Worm (Caenorhabditis elegans): Measurements from ENCODE around the gene Y59H11AR.3.

Gene Y59H11AR.3

DNA sequence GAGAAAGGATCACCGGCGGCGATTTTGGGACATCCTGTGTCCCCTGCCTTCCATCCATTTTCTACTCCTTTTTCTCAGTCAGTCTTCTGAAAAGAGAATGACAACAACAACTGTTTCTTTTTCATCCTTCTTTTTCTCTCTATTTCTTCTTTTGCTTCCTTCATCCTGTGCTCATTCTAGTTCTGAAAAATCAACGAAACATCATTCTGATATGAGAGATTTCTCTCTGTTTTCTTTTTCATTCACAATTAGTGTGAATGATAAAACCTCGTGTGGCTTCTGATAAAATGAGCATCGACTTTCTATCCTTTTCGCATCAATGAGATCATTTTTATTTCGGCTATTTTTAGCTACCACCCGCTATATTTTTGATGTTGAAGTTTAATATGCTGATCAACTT is 10.0 kb upstream of the Y59H11AR.3 start:
- TF ChIP-seq ceh-43 (GFP tag; optimal IDR thresholded peaks at IDR 0.05) (no peak), unc-62 (GFP tag; optimal IDR thresholded peaks at IDR 0.05) (peak; percentile 7), unc-39 (tag; optimal IDR thresholded peaks at IDR 0.05) (no peak), unc-120 (tag; optimal IDR thresholded peaks at IDR 0.05; ENCODE audit: poor library complexity, severe bottlenecking) (peak; percentile 65), hlh-1 (tag; optimal IDR thresholded peaks at IDR 0.05) (peak; percentile 42)

- TF ChIP-seq sem-2 (GFP tag; optimal IDR thresholded peaks at IDR 0.05), result no peak
- TF ChIP-seq elt-3 (tag; optimal IDR thresholded peaks at IDR 0.05), result no peak
- no peak for TF ChIP-seq blmp-1 (tag; optimal IDR thresholded peaks at IDR 0.05)
These were observed 7.7 kb upstream of the Y59H11AR.3 start, which contains the start of gene Y59H11AR.10 for ce11 chrIV:8602877-8603276. Y59H11AR.10 (plus strand) TSS chrIV:8603177.

- TF ChIP-seq unc-39 (tag; optimal IDR thresholded peaks at IDR 0.05), result no peak
These were observed 5.6 kb upstream of the Y59H11AR.3 start, which contains the start of gene Y59H11AR.4 for ce11 chrIV:8600712-8601330. Y59H11AR.4 (minus strand) TSS chrIV:8600762.

ce11 chrIV:8597504-8597903 is 2.3 kb upstream of the Y59H11AR.3 start:
- peak; percentile 49 for TF ChIP-seq unc-120 (tag; optimal IDR thresholded peaks at IDR 0.05; ENCODE audit: poor library complexity, severe bottlenecking)
- TF ChIP-seq nhr-12 (tag; optimal IDR thresholded peaks at IDR 0.05), result no peak
- no peak for TF ChIP-seq ceh-83 (GFP tag; optimal IDR thresholded peaks at IDR 0.05)
- TF ChIP-seq nhr-237 (tag; optimal IDR thresholded peaks at IDR 0.05), result peak; percentile 3
- TF ChIP-seq ces-1 (GFP tag; optimal IDR thresholded peaks at IDR 0.05), result peak; percentile 59
- peak; percentile 3 for TF ChIP-seq nhr-2 (tag; optimal IDR thresholded peaks at IDR 0.05)

DNA sequence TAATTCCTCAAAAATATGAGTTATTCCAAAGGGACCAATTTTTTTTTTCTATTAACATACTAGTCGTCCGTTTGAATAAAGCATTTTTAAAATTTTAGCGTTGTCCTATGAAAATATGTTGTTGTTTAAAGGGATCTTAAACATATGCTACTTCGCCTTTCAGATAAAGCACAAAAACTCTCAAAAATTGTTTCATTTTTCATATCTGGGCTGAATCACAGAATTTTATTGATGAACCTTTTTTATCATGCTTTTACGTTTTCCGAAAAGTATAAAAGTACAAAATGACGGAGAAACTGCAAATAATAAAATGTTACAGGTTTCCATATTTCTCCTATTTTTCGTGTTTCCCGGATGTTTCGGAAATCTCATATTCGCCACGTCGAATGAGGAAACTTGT is 550 bp upstream of the Y59H11AR.3 start, which contains the start of gene clec-181:
Gene clec-181 (plus strand): TSS at position 301 of the 400 bp plus-strand sequence.
- no peak for TF ChIP-seq elt-1 (tag; optimal IDR thresholded peaks at IDR 0.05; ENCODE audit: borderline replicate concordance, insufficient read depth)
- TF ChIP-seq unc-62 (GFP tag; optimal IDR thresholded peaks at IDR 0.05), result no peak
- no peak for TF ChIP-seq drap-1 (GFP tag; optimal IDR thresholded peaks at IDR 0.05)
- TF ChIP-seq sem-2 (GFP tag; optimal IDR thresholded peaks at IDR 0.05), result no peak
- no peak for TF ChIP-seq zip-8 (tag; optimal IDR thresholded peaks at IDR 0.05)
- no peak for TF ChIP-seq hlh-1 (tag; optimal IDR thresholded peaks at IDR 0.05)
- no peak for TF ChIP-seq mab-5 (tag; optimal IDR thresholded peaks at IDR 0.05)
- no peak for TF ChIP-seq cnd-1 (tag; optimal IDR thresholded peaks at IDR 0.05)
- no peak for TF ChIP-seq nhr-28 (tag; optimal IDR thresholded peaks at IDR 0.05)
- TF ChIP-seq snpc-4 (tag; optimal IDR thresholded peaks at IDR 0.05), result no peak
- no peak for TF ChIP-seq tbx-8 (GFP tag; optimal IDR thresholded peaks at IDR 0.05)
- no peak for TF ChIP-seq ceh-83 (GFP tag; optimal IDR thresholded peaks at IDR 0.05)

DNA sequence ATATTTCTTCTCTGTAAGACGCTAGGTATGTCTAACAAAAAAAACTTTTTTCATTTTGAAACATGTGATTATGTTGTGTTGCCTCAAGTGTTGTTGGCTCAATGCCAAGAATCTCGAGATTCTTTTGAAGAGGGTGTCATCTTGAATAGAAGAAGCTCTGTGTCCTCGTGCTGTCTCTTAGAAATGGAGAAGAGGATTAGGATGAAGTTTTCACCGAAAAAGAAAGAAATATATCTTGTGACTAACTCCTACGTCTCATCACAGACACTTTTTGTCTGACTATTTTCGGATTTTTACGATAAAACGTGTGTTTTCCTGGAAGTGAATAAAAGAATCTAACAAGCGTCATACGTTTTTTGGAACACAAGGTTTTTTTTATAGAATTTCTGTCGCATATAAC is 7.6 kb downstream of the Y59H11AR.3 start:
- TF ChIP-seq blmp-1 (tag; optimal IDR thresholded peaks at IDR 0.05) (no peak), mls-2 (tag; optimal IDR thresholded peaks at IDR 0.05) (no peak), lin-13 (tag; optimal IDR thresholded peaks at IDR 0.05) (no peak), nhr-2 (tag; optimal IDR thresholded peaks at IDR 0.05) (no peak), drap-1 (GFP tag; optimal IDR thresholded peaks at IDR 0.05) (no peak), M03D4.4 (tag; optimal IDR thresholded peaks at IDR 0.05) (no peak), ceh-43 (GFP tag; optimal IDR thresholded peaks at IDR 0.05) (no peak), hlh-1 (tag; optimal IDR thresholded peaks at IDR 0.05) (no peak), tbx-8 (GFP tag; optimal IDR thresholded peaks at IDR 0.05) (no peak), mab-5 (tag; optimal IDR thresholded peaks at IDR 0.05) (no peak), zip-8 (tag; optimal IDR thresholded peaks at IDR 0.05) (no peak), nhr-28 (tag; optimal IDR thresholded peaks at IDR 0.05) (no peak), elt-3 (tag; optimal IDR thresholded peaks at IDR 0.05) (no peak), unc-120 (tag; optimal IDR thresholded peaks at IDR 0.05; ENCODE audit: poor library complexity, severe bottlenecking) (no peak), bed-3 (GFP tag; optimal IDR thresholded peaks at IDR 0.05) (no peak)

- TF ChIP-seq unc-62 (GFP tag; optimal IDR thresholded peaks at IDR 0.05) (peak; percentile 88), mls-2 (tag; optimal IDR thresholded peaks at IDR 0.05) (no peak), bed-3 (GFP tag; optimal IDR thresholded peaks at IDR 0.05) (no peak), nhr-76 (tag; optimal IDR thresholded peaks at IDR 0.05) (no peak), elt-3 (tag; optimal IDR thresholded peaks at IDR 0.05) (no peak), nhr-237 (tag; optimal IDR thresholded peaks at IDR 0.05) (peak; percentile 26), hlh-1 (tag; optimal IDR thresholded peaks at IDR 0.05) (peak; percentile 8), unc-120 (tag; optimal IDR thresholded peaks at IDR 0.05; ENCODE audit: poor library complexity, severe bottlenecking) (peak; percentile 44)
These were observed 8.2 kb downstream of the Y59H11AR.3 start for ce11 chrIV:8587057-8587456.
